Worm (Caenorhabditis elegans): ENCODE results near the gene C34D10.1.

C34D10.1 gene

ce11 chrX:8036219-8036883, 7.1 kb downstream of the C34D10.1 start:
- TF ChIP-seq hmg-20 (GFP tag; IDR thresholded peaks at IDR 0.05) (peak; percentile 94), F37B4.10 (GFP tag; IDR thresholded peaks at IDR 0.05) (0 out of 2 replicates have a peak, but pooled peaks have one; percentile 81), F57A8.1 (GFP tag; optimal IDR thresholded peaks at IDR 0.05) (peak; percentile 49), lin-26 (GFP tag; IDR thresholded peaks at IDR 0.05) (peak; percentile 97), sea-2 (GFP tag; IDR thresholded peaks at IDR 0.05) (no peak), dpff-1 (tag; optimal IDR thresholded peaks at IDR 0.05) (peak; percentile 97), K12H6.12 (tag; optimal IDR thresholded peaks at IDR 0.05) (peak; percentile 95), snpc-1.3 (tag; optimal IDR thresholded peaks at IDR 0.05; ENCODE audit: insufficient read depth) (peak; percentile 8), hmg-1.2 (GFP tag; IDR thresholded peaks at IDR 0.05) (peak; percentile 75), tlf-1 (GFP tag; optimal IDR thresholded peaks at IDR 0.05) (peak; percentile 97), nhr-80 (tag; optimal IDR thresholded peaks at IDR 0.05) (peak; percentile 89), Y53G8AR.9 (GFP tag; conservative IDR thresholded peaks at IDR 0.05) (peak; percentile 96), snpc-3.4 (tag; optimal IDR thresholded peaks at IDR 0.05) (peak; percentile 45), ceh-100 (GFP tag; IDR thresholded peaks at IDR 0.05) (peak; percentile 55; the same call in 1 of the 2 replicates), nfya-1 (tag; optimal IDR thresholded peaks at IDR 0.05; ENCODE audit: borderline replicate concordance, insufficient read depth) (no peak), ztf-28 (GFP tag; IDR thresholded peaks at IDR 0.05) (peak; percentile 87), ztf-22 (GFP tag; optimal IDR thresholded peaks at IDR 0.05) (peak; percentile 95), ekl-4 (GFP tag; IDR thresholded peaks at IDR 0.05) (peak; percentile 85), athp-1 (tag; optimal IDR thresholded peaks at IDR 0.05) (peak; percentile 85), chd-7 (tag; optimal IDR thresholded peaks at IDR 0.05) (peak; percentile 96), lir-1 (GFP tag; conservative IDR thresholded peaks at IDR 0.05) (peak; percentile 72), bed-1 (GFP tag; IDR thresholded peaks at IDR 0.05) (no peak), hrde-1 (tag; optimal IDR thresholded peaks at IDR 0.05; ENCODE audit: borderline replicate concordance) (peak; percentile 27), bed-2 (GFP tag; IDR thresholded peaks at IDR 0.05) (peak; percentile 45; the same call in 1 of the 2 replicates), ztf-25 (GFP tag; IDR thresholded peaks at IDR 0.05) (peak; percentile 95), Y53F4B.3 (GFP tag; IDR thresholded peaks at IDR 0.05) (peak; percentile 57; the same call in 1 of the 2 replicates), egl-18 (GFP tag; IDR thresholded peaks at IDR 0.05) (peak; percentile 94), ztf-6 (GFP tag; IDR thresholded peaks at IDR 0.05) (peak; percentile 84), hlh-26 (GFP tag; conservative IDR thresholded peaks at IDR 0.05) (no peak), nhr-179 (tag; optimal IDR thresholded peaks at IDR 0.05) (peak; percentile 88), nfya-2 (GFP tag; IDR thresholded peaks at IDR 0.05) (no peak), F22D6.2 (tag; optimal IDR thresholded peaks at IDR 0.05) (peak; percentile 96), pha-4 (tag; optimal IDR thresholded peaks at IDR 0.05) (peak; percentile 25), somi-1 (GFP tag; optimal IDR thresholded peaks at IDR 0.05) (peak; percentile 97), mes-4 (tag; optimal IDR thresholded peaks at IDR 0.05) (peak; percentile 81), F23B12.7 (tag; optimal IDR thresholded peaks at IDR 0.05; ENCODE audit: insufficient read depth) (peak; percentile 97), lin-54 (GFP tag; optimal IDR thresholded peaks at IDR 0.05) (peak; percentile 88), attf-6 (GFP tag; IDR thresholded peaks at IDR 0.05) (peak; percentile 64; the same call in 1 of the 2 replicates), mel-28 (tag; optimal IDR thresholded peaks at IDR 0.05; ENCODE audit: borderline replicate concordance) (peak; percentile 15), B0019.2 (GFP tag; conservative IDR thresholded peaks at IDR 0.05) (0 out of 2 replicates have a peak, but pooled peaks have one; percentile 5), Y79H2A.3 (GFP tag; conservative IDR thresholded peaks at IDR 0.05) (no peak), madf-6 (GFP tag; IDR thresholded peaks at IDR 0.05) (peak; percentile 49), ceh-91 (GFP tag; IDR thresholded peaks at IDR 0.05) (peak; percentile 36), dpl-1 (GFP tag; optimal IDR thresholded peaks at IDR 0.05) (peak; percentile 10), madf-8 (GFP tag; conservative IDR thresholded peaks at IDR 0.05) (no peak), egrh-3 (GFP tag; IDR thresholded peaks at IDR 0.05) (peak; percentile 66)

All from whole organism, young adult.